Worm (Caenorhabditis elegans) whole organism, late embryonic: Measurements from ENCODE around the gene Y24F12A.1.

Experiments used
- C38D4.7 ChIP-seq: fragments of 200-800 bp; sonication (Bioruptor generic); optimal IDR thresholded peaks from 2 replicates; lab custom pipeline; 2018; ENCODE audit warnings: mild to moderate bottlenecking, missing genetic modification characterization, moderate library complexity, missing compliant biosample characterization
- F13H6.1 ChIP-seq: sonication (generic microtip); optimal IDR thresholded peaks from 2 replicates; lab custom pipeline; 2016; ENCODE audit warnings: missing genetic modification characterization, missing compliant biosample characterization
- K02D7.2 ChIP-seq: sonication (generic microtip); optimal IDR thresholded peaks from 2 replicates; lab custom pipeline; 2017; ENCODE audit warnings: mild to moderate bottlenecking, missing genetic modification characterization, missing compliant biosample characterization
- T23F11.4 ChIP-seq: fragments of 200-800 bp; sonication (Bioruptor generic); optimal IDR thresholded peaks from 2 replicates; lab custom pipeline; 2018; ENCODE audit warnings: mild to moderate bottlenecking, missing genetic modification characterization, missing compliant biosample characterization
- ceh-18 ChIP-seq: sonication (generic microtip); optimal IDR thresholded peaks from 2 replicates; lab custom pipeline; 2016; ENCODE audit warnings: missing genetic modification characterization, missing compliant biosample characterization
- ceh-19 ChIP-seq: fragments of 200-800 bp; sonication (Bioruptor generic); optimal IDR thresholded peaks from 2 replicates; lab custom pipeline; 2018; ENCODE audit warnings: mild to moderate bottlenecking, missing genetic modification characterization, missing compliant biosample characterization
- ceh-30 ChIP-seq: fragments of 150-350 bp; optimal IDR thresholded peaks from 2 replicates; lab custom pipeline; 2014; ENCODE audit warnings: missing biosample characterization, missing genetic modification characterization
- ceh-31 ChIP-seq: sonication (generic microtip); optimal IDR thresholded peaks from 2 replicates; lab custom pipeline; 2016; ENCODE audit warnings: missing genetic modification characterization, missing compliant biosample characterization
- che-1 ChIP-seq: sonication (generic microtip); optimal IDR thresholded peaks from 2 replicates; lab custom pipeline; 2016; ENCODE audit warnings: mild to moderate bottlenecking, missing genetic modification characterization, missing compliant biosample characterization
- dmd-4 ChIP-seq: sonication (generic microtip); optimal IDR thresholded peaks from 2 replicates; lab custom pipeline; 2016; ENCODE audit warnings: borderline replicate concordance, missing genetic modification characterization, missing compliant biosample characterization
- dve-1 ChIP-seq: sonication (generic microtip); optimal IDR thresholded peaks from 2 replicates; lab custom pipeline; 2017; ENCODE audit warnings: antibody characterized with exemption, mild to moderate bottlenecking, missing genetic modification characterization, missing compliant biosample characterization
- elt-2 ChIP-seq: sonication (generic microtip); optimal IDR thresholded peaks from 2 replicates; lab custom pipeline; 2016; ENCODE audit warnings: missing genetic modification reagents, missing genetic modification characterization, missing compliant biosample characterization
- ets-4 ChIP-seq: sonication (generic microtip); optimal IDR thresholded peaks from 2 replicates; lab custom pipeline; 2016; ENCODE audit warnings: missing genetic modification characterization, missing compliant biosample characterization
- eyg-1 ChIP-seq: sonication (generic microtip); optimal IDR thresholded peaks from 2 replicates; lab custom pipeline; 2016; ENCODE audit warnings: missing genotype, missing genetic modification characterization, missing compliant biosample characterization
- fax-1 ChIP-seq: sonication (generic microtip); optimal IDR thresholded peaks from 2 replicates; lab custom pipeline; 2016; ENCODE audit warnings: missing genotype, missing genetic modification characterization, missing compliant biosample characterization
- fkh-10 ChIP-seq: fragments of 150-350 bp; optimal IDR thresholded peaks from 2 replicates; lab custom pipeline; 2014; ENCODE audit warnings: missing biosample characterization, missing genetic modification reagents, missing genetic modification characterization
- fkh-6 ChIP-seq: sonication (generic microtip); optimal IDR thresholded peaks from 2 replicates; lab custom pipeline; 2016; ENCODE audit warnings: missing genetic modification characterization, missing compliant biosample characterization
- gmeb-2 ChIP-seq: sonication (generic microtip); optimal IDR thresholded peaks from 2 replicates; lab custom pipeline; 2016; ENCODE audit warnings: missing genetic modification characterization, inconsistent platforms, missing compliant biosample characterization
- hlh-15 ChIP-seq: sonication (generic microtip); optimal IDR thresholded peaks from 2 replicates; lab custom pipeline; 2016; ENCODE audit warnings: missing genetic modification characterization, missing compliant biosample characterization
- hlh-6 ChIP-seq: sonication (generic microtip); optimal IDR thresholded peaks from 2 replicates; lab custom pipeline; 2016; ENCODE audit warnings: missing genotype, missing genetic modification characterization, missing compliant biosample characterization
- madf-2 ChIP-seq: sonication (generic microtip); optimal IDR thresholded peaks from 2 replicates; lab custom pipeline; 2017; ENCODE audit warnings: missing genetic modification characterization, missing compliant biosample characterization
- npax-4 ChIP-seq: sonication (generic microtip); optimal IDR thresholded peaks from 2 replicates; lab custom pipeline; 2016; ENCODE audit warnings: missing genetic modification characterization, missing compliant biosample characterization
- pag-3 ChIP-seq: sonication (generic microtip); optimal IDR thresholded peaks from 2 replicates; lab custom pipeline; 2016; ENCODE audit warnings: missing compliant biosample characterization, missing genetic modification characterization, borderline replicate concordance
- pha-2 ChIP-seq: sonication (generic microtip); optimal IDR thresholded peaks from 2 replicates; lab custom pipeline; 2017; ENCODE audit warnings: mild to moderate bottlenecking, missing genetic modification characterization, missing compliant biosample characterization
- pha-4 ChIP-seq: fragments of 150-350 bp; optimal IDR thresholded peaks from 2 replicates; lab custom pipeline; 2018; ENCODE audit warnings: missing biosample characterization, missing genetic modification reagents, missing genetic modification characterization
- sox-2 ChIP-seq: fragments of 200-800 bp; sonication (Bioruptor generic); IDR thresholded peaks from 2 replicates; pipeline ENCODE4 v1.3.6; 2022; ENCODE audit warnings: missing genetic modification reagents, missing genetic modification characterization, missing compliant biosample characterization
- sox-4 ChIP-seq: sonication (generic microtip); optimal IDR thresholded peaks from 2 replicates; lab custom pipeline; 2017; ENCODE audit warnings: mild to moderate bottlenecking, missing genetic modification characterization, inconsistent platforms, missing compliant biosample characterization
- syd-9 ChIP-seq: sonication (generic microtip); optimal IDR thresholded peaks from 2 replicates; lab custom pipeline; 2016; ENCODE audit warnings: mild to moderate bottlenecking, missing genetic modification characterization, moderate library complexity, missing compliant biosample characterization
- tbx-2 ChIP-seq: sonication (generic microtip); optimal IDR thresholded peaks from 2 replicates; lab custom pipeline; 2016; ENCODE audit warnings: missing genetic modification characterization, missing compliant biosample characterization
- tbx-7 ChIP-seq: sonication (generic microtip); optimal IDR thresholded peaks from 2 replicates; lab custom pipeline; 2016; ENCODE audit warnings: missing genotype, missing genetic modification characterization, missing compliant biosample characterization
- unc-3 ChIP-seq, 2 experiments: fragments of 200-800 bp in 1 of 2; sonication (Bioruptor generic) in 1 of 2; sonication (generic microtip) in 1 of 2; conservative IDR thresholded peaks in 1 of 2; optimal IDR thresholded peaks in 1 of 2; 2 replicates each; pipeline versions ENCODE4 v1.3.6 to Lab custom; 2016 to 2022; ENCODE audit warnings: missing compliant biosample characterization in 2 of 2, missing genetic modification characterization in 2 of 2, missing genetic modification reagents in 1 of 2
- unc-42 ChIP-seq: sonication (generic microtip); optimal IDR thresholded peaks from 2 replicates; lab custom pipeline; 2016; ENCODE audit warnings: missing genotype, missing genetic modification characterization, missing compliant biosample characterization
- ztf-16 ChIP-seq: sonication (generic microtip); optimal IDR thresholded peaks from 2 replicates; lab custom pipeline; 2017; ENCODE audit warnings: missing genetic modification characterization, missing compliant biosample characterization

The Y24F12A.1 gene

ce11 chrIV:11640915-11641314 is 35.9 kb downstream of the Y24F12A.1 start, which contains the start of gene ttr-50:
Gene ttr-50, minus strand, starts transcription at chrIV:11641015.
- TF ChIP-seq madf-2 (tag; lab: Kevin White, UChicago) (no peak), elt-2 (peak; percentile 71)

ce11 chrIV:11641802-11642201 is 36.7 kb downstream of the Y24F12A.1 start, which contains the start of gene ZK809.1:
Gene ZK809.1, plus strand, starts transcription at chrIV:11642102.
- TF ChIP-seq ceh-19 (GFP tag; lab: Kevin White, UChicago) (no peak), ztf-16 (tag; lab: Kevin White, UChicago) (no peak), che-1 (tag; lab: Kevin White, UChicago) (no peak), eyg-1 (tag; lab: Kevin White, UChicago) (no peak), pag-3 (tag; lab: Kevin White, UChicago) (no peak), ets-4 (tag; lab: Kevin White, UChicago) (no peak), ceh-30 (tag; lab: Kevin White, UChicago) (no peak), unc-3 (GFP tag; conservative IDR thresholded peaks at IDR 0.05; lab: Robert Waterston, UW) (no peak), unc-3 (tag; optimal IDR thresholded peaks at IDR 0.05; lab: Kevin White, UChicago) (no peak), fkh-6 (tag; lab: Kevin White, UChicago) (no peak), C38D4.7 (no peak), gmeb-2 (tag; lab: Kevin White, UChicago) (no peak), tbx-7 (tag; lab: Kevin White, UChicago) (no peak), tbx-2 (no peak), sox-4 (tag; lab: Kevin White, UChicago) (no peak), pha-4 (tag; lab: Kevin White, UChicago) (no peak), ceh-18 (tag; lab: Kevin White, UChicago) (no peak), dve-1 (no peak), fax-1 (tag; lab: Kevin White, UChicago) (no peak)

- TF ChIP-seq hlh-6 (tag; lab: Kevin White, UChicago), result no peak
- no peak for TF ChIP-seq dmd-4 (tag; lab: Kevin White, UChicago)
- TF ChIP-seq F13H6.1 (tag; lab: Kevin White, UChicago), result no peak
- no peak for TF ChIP-seq pha-2 (tag; lab: Kevin White, UChicago)
- TF ChIP-seq ceh-31 (tag; lab: Kevin White, UChicago), result no peak
- TF ChIP-seq T23F11.4, result no peak
- no peak for TF ChIP-seq ceh-18 (tag; lab: Kevin White, UChicago)
- no peak for TF ChIP-seq madf-2 (tag; lab: Kevin White, UChicago)
- TF ChIP-seq, all 69 proteins: peak for 0
These were observed 38.8 kb downstream of the Y24F12A.1 start, which contains the start of gene prx-2 for ce11 chrIV:11643829-11644228. Gene prx-2, plus strand, starts transcription at chrIV:11644129.

- no peak for TF ChIP-seq elt-2
- TF ChIP-seq sox-2 (GFP tag; lab: Robert Waterston, UW), result no peak
- no peak for TF ChIP-seq ztf-16 (tag; lab: Kevin White, UChicago)
- TF ChIP-seq K02D7.2 (tag; lab: Kevin White, UChicago), result no peak
- TF ChIP-seq ceh-19 (GFP tag; lab: Kevin White, UChicago), result no peak
- TF ChIP-seq dmd-4 (tag; lab: Kevin White, UChicago), result no peak
- no peak for TF ChIP-seq npax-4 (tag; lab: Kevin White, UChicago)
- TF ChIP-seq fkh-10, result no peak
- no peak for TF ChIP-seq F13H6.1 (tag; lab: Kevin White, UChicago)
- no peak for TF ChIP-seq eyg-1 (tag; lab: Kevin White, UChicago)
- TF ChIP-seq hlh-15 (tag; lab: Kevin White, UChicago), result no peak
- TF ChIP-seq fkh-6 (tag; lab: Kevin White, UChicago), result no peak
- no peak for TF ChIP-seq hlh-6 (tag; lab: Kevin White, UChicago)
- no peak for TF ChIP-seq sox-4 (tag; lab: Kevin White, UChicago)
- no peak for TF ChIP-seq syd-9 (tag; lab: Kevin White, UChicago)
- no peak for TF ChIP-seq unc-42 (tag; lab: Kevin White, UChicago)
- no peak for TF ChIP-seq ets-4 (tag; lab: Kevin White, UChicago)
- no peak for TF ChIP-seq ceh-31 (tag; lab: Kevin White, UChicago)
- TF ChIP-seq, all 69 proteins: peak for 0
These were observed 39.7 kb downstream of the Y24F12A.1 start for ce11 chrIV:11644705-11645104.
